Worm (Caenorhabditis elegans): ENCODE results near the gene ZK816.1.

Gene ZK816.1

DNA sequence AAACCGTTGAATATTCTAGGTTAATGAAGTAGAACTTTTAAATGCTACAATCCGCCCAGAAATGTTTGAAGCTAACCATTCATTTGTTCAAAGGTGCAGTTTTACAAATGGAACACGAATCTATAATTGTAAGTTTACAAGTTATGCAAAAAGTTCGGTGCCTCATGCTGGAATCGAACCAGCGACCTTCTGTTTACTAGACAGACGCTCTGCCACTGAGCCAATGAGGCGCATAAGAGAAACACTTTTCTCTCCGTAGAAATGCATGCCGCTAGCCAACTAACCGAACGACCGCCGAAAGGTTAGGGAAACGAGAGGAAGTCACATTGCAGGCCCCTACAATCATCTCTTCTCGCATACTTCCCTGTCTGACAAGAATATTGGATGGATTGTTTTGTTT lies 19.8 kb downstream of the ZK816.1 start (continued):
- TF ChIP-seq dpl-1 (GFP tag; optimal IDR thresholded peaks at IDR 0.05) (no peak), aptf-3 (GFP tag; IDR thresholded peaks at IDR 0.05) (peak; percentile 48; the same call in 1 of the 2 replicates), let-526 (GFP tag; IDR thresholded peaks at IDR 0.05) (no peak), akir-1 (GFP tag; optimal IDR thresholded peaks at IDR 0.05) (peak; percentile 36), lin-26 (GFP tag; IDR thresholded peaks at IDR 0.05) (peak; percentile 93), snpc-4 (GFP tag; optimal IDR thresholded peaks at IDR 0.05) (peak; percentile 60), snpc-4 (tag; optimal IDR thresholded peaks at IDR 0.05) (peak; percentile 32 to 72 (median 56)), lsl-1 (GFP tag; optimal IDR thresholded peaks at IDR 0.05) (no peak), tbp1 (GFP tag; optimal IDR thresholded peaks at IDR 0.05) (peak; percentile 97), cebp-1 (GFP tag; IDR thresholded peaks at IDR 0.05) (0 out of 2 replicates have a peak, but pooled peaks have one; percentile 30), cebp-1 (tag; optimal IDR thresholded peaks at IDR 0.05) (peak; percentile 74), F33H1.4 (GFP tag; IDR thresholded peaks at IDR 0.05) (no peak), lin-40 (tag; optimal IDR thresholded peaks at IDR 0.05) (peak; percentile 74), athp-1 (tag; optimal IDR thresholded peaks at IDR 0.05) (peak; percentile 55), rec-8 (tag; optimal IDR thresholded peaks at IDR 0.05) (peak; percentile 62 to 75), egl-18 (GFP tag; IDR thresholded peaks at IDR 0.05) (0 out of 2 replicates have a peak, but pooled peaks have one; percentile 55), Y79H2A.3 (GFP tag; conservative IDR thresholded peaks at IDR 0.05) (no peak), nhr-27 (tag; optimal IDR thresholded peaks at IDR 0.05) (peak; percentile 48), lir-1 (GFP tag; conservative IDR thresholded peaks at IDR 0.05) (0 out of 2 replicates have a peak, but pooled peaks have one; percentile 21), sptf-2 (GFP tag; optimal IDR thresholded peaks at IDR 0.05) (no peak), lsy-27 (tag; optimal IDR thresholded peaks at IDR 0.05; ENCODE audit: borderline replicate concordance, insufficient read depth) (peak; percentile 63), zfh-2 (GFP tag; conservative IDR thresholded peaks at IDR 0.05) (no peak; the same call in 1 of the 2 replicates), ccch-3 (GFP tag; optimal IDR thresholded peaks at IDR 0.05) (no peak), madf-8 (GFP tag; conservative IDR thresholded peaks at IDR 0.05) (0 out of 2 replicates have a peak, but pooled peaks have one; percentile 5), K11D2.4 (GFP tag; IDR thresholded peaks at IDR 0.05) (peak; percentile 67), attf-3 (GFP tag; conservative IDR thresholded peaks at IDR 0.05) (no peak; the same call in 1 of the 2 replicates), nfyb-1 (GFP tag; IDR thresholded peaks at IDR 0.05) (peak; percentile 90), fkh-3 (tag; optimal IDR thresholded peaks at IDR 0.05) (peak; percentile 33), ztf-26 (tag; optimal IDR thresholded peaks at IDR 0.05) (peak; percentile 51), mxl-1 (tag; optimal IDR thresholded peaks at IDR 0.05) (peak; percentile 44), snpc-1.1 (tag; optimal IDR thresholded peaks at IDR 0.05; ENCODE audit: insufficient read depth) (peak; percentile 41), cebp-2 (GFP tag; IDR thresholded peaks at IDR 0.05) (0 out of 2 replicates have a peak, but pooled peaks have one; percentile 76), pha-4 (tag; optimal IDR thresholded peaks at IDR 0.05) (no peak), K12H6.12 (tag; optimal IDR thresholded peaks at IDR 0.05) (peak; percentile 52), rcor-1 (GFP tag; IDR thresholded peaks at IDR 0.05) (peak; percentile 75), tlf-1 (GFP tag; optimal IDR thresholded peaks at IDR 0.05) (peak; percentile 5), ceh-91 (GFP tag; IDR thresholded peaks at IDR 0.05) (no peak), xnd-1 (tag; optimal IDR thresholded peaks at IDR 0.05) (no peak), bed-1 (GFP tag; IDR thresholded peaks at IDR 0.05) (0 out of 2 replicates have a peak, but pooled peaks have one; percentile 33), hmg-1.2 (GFP tag; IDR thresholded peaks at IDR 0.05) (peak; percentile 83), Y67H2A.10 (GFP tag; conservative IDR thresholded peaks at IDR 0.05) (peak; percentile 65), pbrm-1 (GFP tag; IDR thresholded peaks at IDR 0.05) (peak; percentile 80), lin-54 (GFP tag; optimal IDR thresholded peaks at IDR 0.05) (peak; percentile 54), ZK185.1 (tag; optimal IDR thresholded peaks at IDR 0.05; ENCODE audit: poor library complexity, severe bottlenecking) (peak; percentile 83), nfya-2 (GFP tag; IDR thresholded peaks at IDR 0.05) (no peak), atf-7 (tag; optimal IDR thresholded peaks at IDR 0.05) (peak; percentile 44), rpc-1 (optimal IDR thresholded peaks at IDR 0.05) (peak; percentile 94), rpc-1 (tag; optimal IDR thresholded peaks at IDR 0.05) (peak; percentile 91)
